Fruit fly (Drosophila melanogaster): ENCODE data around the gene Kcmf1.

Kcmf1 gene

dm6 chr3R:9057398-9058058 is 42.8 kb upstream of the Kcmf1 start (continued):
- peak; percentile 63 for TF ChIP-seq CTCF (GFP tag; optimal IDR thresholded peaks at IDR 0.05)
- peak; percentile 98 for TF ChIP-seq CG15269 (tag; optimal IDR thresholded peaks at IDR 0.05)
- no peak for TF ChIP-seq zen2 (GFP tag; IDR thresholded peaks at IDR 0.05; ENCODE audit: partially characterized antibody)
- TF ChIP-seq Poxn (GFP tag; IDR thresholded peaks at IDR 0.05) = no peak
- peak; percentile 88 for TF ChIP-seq CG18011 (GFP tag; optimal IDR thresholded peaks at IDR 0.05)
- no peak for TF ChIP-seq klu (GFP tag; IDR thresholded peaks at IDR 0.05)
- peak; percentile 95 for TF ChIP-seq CG4424 (GFP tag; optimal IDR thresholded peaks at IDR 0.05)
- TF ChIP-seq psq (GFP tag; optimal IDR thresholded peaks at IDR 0.05) = peak; percentile 87
- no peak for TF ChIP-seq CG42726 (GFP tag; IDR thresholded peaks at IDR 0.05; ENCODE audit: partially characterized antibody)
- no peak for TF ChIP-seq slbo (GFP tag; IDR thresholded peaks at IDR 0.05)
- peak; percentile 95 for TF ChIP-seq CG10654 (GFP tag; optimal IDR thresholded peaks at IDR 0.05)
- peak; percentile 98 for TF ChIP-seq D19A (tag; optimal IDR thresholded peaks at IDR 0.05)
- no peak for TF ChIP-seq dysf (GFP tag; IDR thresholded peaks at IDR 0.05)
- peak; percentile 99 for TF ChIP-seq sug (tag; optimal IDR thresholded peaks at IDR 0.05)
- TF ChIP-seq tup (GFP tag; optimal IDR thresholded peaks at IDR 0.05) = peak; percentile 76
- TF ChIP-seq twi (tag; optimal IDR thresholded peaks at IDR 0.05) = peak; percentile 97
- peak; percentile 98 for TF ChIP-seq nom (GFP tag; optimal IDR thresholded peaks at IDR 0.05)
- TF ChIP-seq CG31365 (tag; optimal IDR thresholded peaks at IDR 0.05) = peak; percentile 64
- no peak for TF ChIP-seq lov (optimal IDR thresholded peaks at IDR 0.05)
- TF ChIP-seq lov (GFP tag; IDR thresholded peaks at IDR 0.05) = no peak
- TF ChIP-seq Bteb2 (GFP tag; optimal IDR thresholded peaks at IDR 0.05) = peak; percentile 80
- no peak for TF ChIP-seq hbn (GFP tag; IDR thresholded peaks at IDR 0.05; ENCODE audit: partially characterized antibody)
- no peak for TF ChIP-seq CG6791 (GFP tag; IDR thresholded peaks at IDR 0.05; ENCODE audit: partially characterized antibody)
- TF ChIP-seq CG9876 (GFP tag; optimal IDR thresholded peaks at IDR 0.05) = peak; percentile 6
- peak; percentile 98 for TF ChIP-seq CG14710 (tag; optimal IDR thresholded peaks at IDR 0.05)
- peak; percentile 91 for TF ChIP-seq CG12219 (GFP tag; optimal IDR thresholded peaks at IDR 0.05)
- TF ChIP-seq CG12155 (GFP tag; optimal IDR thresholded peaks at IDR 0.05) = peak; percentile 94
- TF ChIP-seq CG6683 (GFP tag; optimal IDR thresholded peaks at IDR 0.05) = peak; percentile 98
- no peak for TF ChIP-seq NC2α (GFP tag; optimal IDR thresholded peaks at IDR 0.05)
- peak; percentile 98 for TF ChIP-seq CG3281 (GFP tag; optimal IDR thresholded peaks at IDR 0.05)
- TF ChIP-seq Hey (tag; optimal IDR thresholded peaks at IDR 0.05) = peak; percentile 56
- peak; percentile 48 for TF ChIP-seq CG9797 (GFP tag; optimal IDR thresholded peaks at IDR 0.05)
- TF ChIP-seq Mrtf (GFP tag; IDR thresholded peaks at IDR 0.05) = no peak
- TF ChIP-seq rib (GFP tag; IDR thresholded peaks at IDR 0.05) = no peak
- TF ChIP-seq CG8944 (GFP tag; optimal IDR thresholded peaks at IDR 0.05) = no peak
- peak; percentile 66 for TF ChIP-seq Side (GFP tag; optimal IDR thresholded peaks at IDR 0.05)
- peak; percentile 66 for TF ChIP-seq HLH54F (GFP tag; optimal IDR thresholded peaks at IDR 0.05)
- TF ChIP-seq CG11695 (GFP tag; IDR thresholded peaks at IDR 0.05) = no peak
- peak; percentile 62 to 64 for TF ChIP-seq Pdp1 (GFP tag; optimal IDR thresholded peaks at IDR 0.05)
- peak; percentile 95 for TF ChIP-seq Nf-YC (tag; optimal IDR thresholded peaks at IDR 0.05)
- peak; percentile 96 for TF ChIP-seq CG3163 (GFP tag; optimal IDR thresholded peaks at IDR 0.05)
- TF ChIP-seq Antp (GFP tag; optimal IDR thresholded peaks at IDR 0.05) = peak; percentile 41
- no peak for TF ChIP-seq CG2199 (GFP tag; IDR thresholded peaks at IDR 0.05)
- peak; percentile 97 for TF ChIP-seq zen (tag; optimal IDR thresholded peaks at IDR 0.05)
- TF ChIP-seq vvl (GFP tag; IDR thresholded peaks at IDR 0.05) = no peak
- TF ChIP-seq Xbp1 (GFP tag; optimal IDR thresholded peaks at IDR 0.05) = peak; percentile 94
- peak; percentile 61 for TF ChIP-seq CHES-1-like (GFP tag; optimal IDR thresholded peaks at IDR 0.05)
- peak; percentile 95 for TF ChIP-seq CG3407 (GFP tag; optimal IDR thresholded peaks at IDR 0.05)
- TF ChIP-seq CG12769 (tag; optimal IDR thresholded peaks at IDR 0.05) = peak; percentile 98
- TF ChIP-seq sc (optimal IDR thresholded peaks at IDR 0.05) = no peak
- peak; percentile 96 for TF ChIP-seq sc (GFP tag; optimal IDR thresholded peaks at IDR 0.05)
